Worm (Caenorhabditis elegans) whole organism, early embryonic: Measurements from ENCODE around the gene srh-287.

Experiments used
- B0310.2 ChIP-seq: sonication (generic microtip); optimal IDR thresholded peaks from 2 replicates; lab custom pipeline; 2016; ENCODE audit warnings: mild to moderate bottlenecking, missing genetic modification characterization, missing compliant biosample characterization
- aly-1 ChIP-seq: sonication (generic microtip); optimal IDR thresholded peaks from 2 replicates; lab custom pipeline; 2016; ENCODE audit warnings: missing genetic modification characterization, missing compliant biosample characterization
- ama-1 ChIP-seq: fragments of 150-350 bp; optimal IDR thresholded peaks from 2 replicates; lab custom pipeline; 2014
- ceh-36 ChIP-seq: sonication (generic microtip); optimal IDR thresholded peaks from 2 replicates; lab custom pipeline; 2016; ENCODE audit warnings: missing genetic modification characterization, inconsistent platforms, missing compliant biosample characterization
- hmg-4 ChIP-seq: fragments of 200-800 bp; sonication (Bioruptor generic); optimal IDR thresholded peaks from 2 replicates; lab custom pipeline; 2018; ENCODE audit warnings: mild to moderate bottlenecking, missing genetic modification characterization, missing compliant biosample characterization
- pes-1 ChIP-seq: fragments of 200-800 bp; sonication (Bioruptor generic); IDR thresholded peaks from 2 replicates; pipeline ENCODE4 v1.3.6; 2022; ENCODE audit warnings: missing genetic modification reagents, missing genetic modification characterization, missing compliant biosample characterization
- tbx-37 ChIP-seq: fragments of 200-800 bp; sonication (Bioruptor generic); conservative IDR thresholded peaks from 2 replicates; pipeline ENCODE4 v1.3.6; 2022; ENCODE audit warnings: missing genetic modification reagents, missing genetic modification characterization, missing compliant biosample characterization

DNA sequence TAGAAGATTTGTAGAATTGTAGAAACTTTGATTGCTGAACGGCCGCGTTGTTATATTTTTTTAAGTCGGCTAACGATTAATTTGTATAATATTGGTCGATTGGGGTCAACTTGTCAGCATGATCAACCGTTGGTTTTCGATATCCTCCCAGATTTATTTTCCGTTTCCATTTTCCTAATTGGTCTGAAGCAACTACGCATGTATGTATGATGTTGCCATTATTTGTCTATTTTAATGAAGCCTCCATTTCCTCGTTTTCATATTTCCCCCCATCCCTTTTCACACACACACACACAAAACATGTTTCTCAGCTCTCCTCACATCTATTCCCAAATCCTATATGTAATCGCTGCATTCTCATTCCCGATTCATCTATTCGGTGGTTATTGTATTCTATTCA, at the start of gene srh-287:
- TF ChIP-seq tbx-37 (GFP tag; lab: Robert Waterston, UW): no peak
- no peak for TF ChIP-seq aly-1 (tag; lab: Kevin White, UChicago)
- no peak for TF ChIP-seq hmg-4 (GFP tag; lab: Kevin White, UChicago)
- no peak for TF ChIP-seq B0310.2 (tag; lab: Kevin White, UChicago)
- TF ChIP-seq ama-1: no peak
- no peak for TF ChIP-seq ceh-36 (tag; lab: Kevin White, UChicago)
- TF ChIP-seq pes-1 (GFP tag; lab: Robert Waterston, UW): no peak
